Fruit fly (Drosophila melanogaster) whole organism: Measurements from ENCODE around the gene Kr-h1.

Experiments
- CG8478 ChIP-seq: fragments of >200 bp; optimal IDR thresholded peaks from 2 replicates; lab custom pipeline; 2018; ENCODE audit warnings: inconsistent platforms
- Dll ChIP-seq: fragments of >200 bp; optimal IDR thresholded peaks from 2 replicates; lab custom pipeline; 2017
- EcR ChIP-seq, 2 experiments: fragments of >200 bp; optimal IDR thresholded peaks; 2 replicates each; lab custom pipeline; 2017; ENCODE audit warnings: missing biosample characterization in 2 of 2, missing genetic modification characterization in 2 of 2, missing genetic modification reagents in 2 of 2
- pan ChIP-seq: fragments of >200 bp; optimal IDR thresholded peaks from 2 replicates; lab custom pipeline; 2017
- psq ChIP-seq: fragments of >200 bp; optimal IDR thresholded peaks from 2 replicates; lab custom pipeline; 2017
- usp ChIP-seq: fragments of >200 bp; optimal IDR thresholded peaks from 2 replicates; lab custom pipeline; 2017; ENCODE audit warnings: missing biosample characterization, missing genetic modification characterization, mixed read lengths

The Kr-h1 gene

dm6 chr2L:6127478-6127877 lies 45.1 kb downstream of the Kr-h1 start, which contains the start of gene WDR79:
TSS of gene WDR79 (minus strand) at chr2L:6127775.
- TF ChIP-seq CG8478 (lab: Kevin White, UChicago), result no peak
- TF ChIP-seq pan (lab: Kevin White, UChicago), result no peak
- TF ChIP-seq usp, result no peak
- no peak for TF ChIP-seq Dll (lab: Kevin White, UChicago)
- no peak for TF ChIP-seq psq (lab: Kevin White, UChicago)
- TF ChIP-seq EcR (GFP tag; optimal IDR thresholded peaks at IDR 0.05; lab: Kevin White, UChicago), result no peak

dm6 chr2L:6130522-6131073 lies 48.2 kb downstream of the Kr-h1 start, which contains the start of the genes B9d2, tctn and CG9222:
TSS of gene B9d2 (minus strand) at chr2L:6130651.
TSS of gene tctn (minus strand) at chr2L:6130651.
TSS of gene CG9222 (plus strand) at chr2L:6131023.
- no peak for TF ChIP-seq Dll (lab: Kevin White, UChicago)
- TF ChIP-seq EcR (GFP tag; optimal IDR thresholded peaks at IDR 0.05; lab: Kevin White, UChicago), result no peak
- no peak for TF ChIP-seq pan (lab: Kevin White, UChicago)
- TF ChIP-seq usp, result no peak
- TF ChIP-seq CG8478 (lab: Kevin White, UChicago), result no peak
- TF ChIP-seq psq (lab: Kevin White, UChicago), result no peak

- TF ChIP-seq psq (lab: Kevin White, UChicago), result no peak
- no peak for TF ChIP-seq CG8478 (lab: Kevin White, UChicago)
- TF ChIP-seq usp, result no peak
- no peak for TF ChIP-seq EcR (GFP tag; optimal IDR thresholded peaks at IDR 0.05; lab: Kevin White, UChicago)
- no peak for TF ChIP-seq pan (lab: Kevin White, UChicago)
- no peak for TF ChIP-seq Dll (lab: Kevin White, UChicago)
Measured at dm6 chr2L:6139082-6139481, 56.7 kb downstream of the Kr-h1 start, which contains the start of gene CG13991. TSS of gene CG13991 (plus strand) at chr2L:6139382.
